Worm (Caenorhabditis elegans): Measurements from ENCODE around the gene T28C6.5.

DNA sequence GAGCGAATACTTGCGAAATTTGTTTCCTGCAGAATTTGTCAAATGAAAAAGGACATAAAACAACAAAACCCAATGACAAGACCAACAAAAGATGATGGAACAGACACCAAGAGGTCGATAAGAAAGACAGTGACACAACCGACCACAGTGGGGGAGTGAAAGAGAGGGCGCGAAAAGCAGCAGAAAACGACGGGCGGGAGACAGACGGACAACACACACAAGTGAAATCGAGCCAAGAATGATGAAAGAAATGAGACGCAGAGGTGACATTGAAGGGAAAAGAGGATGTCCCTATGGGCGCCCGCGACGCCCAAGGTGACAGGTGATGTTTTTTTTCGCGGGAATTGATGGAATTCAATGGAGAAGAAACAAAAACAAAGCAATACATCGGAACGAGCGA, 44.8 kb downstream of the T28C6.5 start:
- TF ChIP-seq lin-13 (GFP tag; optimal IDR thresholded peaks at IDR 0.05) (no peak), ama-1 (optimal IDR thresholded peaks at IDR 0.05) (peak; percentile 35), lin-39 (tag; optimal IDR thresholded peaks at IDR 0.05) (no peak), alr-1 (tag; optimal IDR thresholded peaks at IDR 0.05) (no peak), mab-5 (tag; optimal IDR thresholded peaks at IDR 0.05) (no peak), ceh-82 (tag; optimal IDR thresholded peaks at IDR 0.05) (no peak), ztf-11 (tag; optimal IDR thresholded peaks at IDR 0.05) (no peak), aly-2 (tag; optimal IDR thresholded peaks at IDR 0.05) (no peak), unc-62 (GFP tag; optimal IDR thresholded peaks at IDR 0.05) (no peak), nhr-12 (tag; optimal IDR thresholded peaks at IDR 0.05) (no peak), ZK546.5 (tag; optimal IDR thresholded peaks at IDR 0.05) (no peak)

All from whole organism, L2 larva.